Fruit fly (Drosophila melanogaster) whole organism, embryonic: ENCODE results near the gene IntS4.

Source experiments
- CG10959 ChIP-seq: fragments of 200-800 bp; sonication (Bioruptor generic); IDR thresholded peaks from 2 replicates; pipeline ENCODE4 v1.3.6; 2022; ENCODE audit warnings: missing biosample characterization, missing genetic modification characterization
- CG10979 ChIP-seq: fragments of 200-800 bp; sonication (Bioruptor generic); optimal IDR thresholded peaks from 2 replicates; lab custom pipeline; 2018; ENCODE audit warnings: missing biosample characterization, mild to moderate bottlenecking, missing genetic modification characterization, moderate library complexity
- CG13296 ChIP-seq: fragments of 200-800 bp; sonication (Bioruptor generic); optimal IDR thresholded peaks from 3 replicates; lab custom pipeline; 2018; ENCODE audit warnings: missing biosample characterization, mild to moderate bottlenecking, missing genetic modification characterization
- CG13775 ChIP-seq: fragments of 200-800 bp; sonication (Bioruptor generic); optimal IDR thresholded peaks from 3 replicates; lab custom pipeline; 2017; ENCODE audit warnings: missing biosample characterization, mild to moderate bottlenecking, missing genetic modification characterization
- CG14014 ChIP-seq: fragments of 200-800 bp; sonication (Bioruptor generic); IDR thresholded peaks from 2 replicates; pipeline ENCODE4 v1.3.6; 2022; ENCODE audit warnings: missing biosample characterization, missing genetic modification characterization
- CG18011 ChIP-seq: fragments of 200-800 bp; sonication (Bioruptor generic); optimal IDR thresholded peaks from 2 replicates; lab custom pipeline; 2017; ENCODE audit warnings: missing biosample characterization, missing genetic modification characterization, mild to moderate bottlenecking, moderate library complexity, missing genotype
- CG2202 ChIP-seq: fragments of 200-800 bp; sonication (Bioruptor generic); optimal IDR thresholded peaks from 2 replicates; lab custom pipeline; 2018; ENCODE audit warnings: missing biosample characterization, mild to moderate bottlenecking, missing genetic modification characterization
- CG2678 ChIP-seq: fragments of 200-800 bp; sonication (Bioruptor generic); optimal IDR thresholded peaks from 3 replicates; lab custom pipeline; 2019; ENCODE audit warnings: missing biosample characterization, mild to moderate bottlenecking, missing genetic modification characterization, moderate library complexity
- CG2712 ChIP-seq: fragments of 200-800 bp; optimal IDR thresholded peaks from 3 replicates; lab custom pipeline; 2019; ENCODE audit warnings: missing biosample characterization, mild to moderate bottlenecking, missing genetic modification characterization, moderate library complexity
- CG31224 ChIP-seq: fragments of 200-800 bp; sonication (Bioruptor generic); IDR thresholded peaks from 2 replicates; pipeline ENCODE4 v1.3.6; 2022; ENCODE audit warnings: missing biosample characterization, missing genetic modification characterization
- CG32772 ChIP-seq: fragments of 200-800 bp; sonication (Bioruptor generic); IDR thresholded peaks from 2 replicates; pipeline ENCODE4 v1.3.6; 2022; ENCODE audit warnings: missing biosample characterization, missing genetic modification characterization
- CG34376 ChIP-seq: fragments of 200-800 bp; sonication (Bioruptor generic); optimal IDR thresholded peaks from 2 replicates; lab custom pipeline; 2018; ENCODE audit warnings: missing biosample characterization, mild to moderate bottlenecking, missing genetic modification characterization
- CG7745 ChIP-seq: fragments of 200-800 bp; sonication (Bioruptor generic); optimal IDR thresholded peaks from 2 replicates; lab custom pipeline; 2018; ENCODE audit warnings: missing biosample characterization, mild to moderate bottlenecking, missing genetic modification characterization, moderate library complexity
- CG7786 ChIP-seq: fragments of 200-800 bp; sonication (Bioruptor generic); optimal IDR thresholded peaks from 2 replicates; lab custom pipeline; 2016; ENCODE audit warnings: missing biosample characterization, missing genetic modification characterization
- CTCF ChIP-seq: fragments of 200-800 bp; sonication (Bioruptor generic); optimal IDR thresholded peaks from 2 replicates; lab custom pipeline; 2017; ENCODE audit warnings: missing biosample characterization, mild to moderate bottlenecking, missing genetic modification characterization, moderate library complexity
- D ChIP-seq, 2 experiments: fragments of 200-800 bp in 1 of 2; fragments of >200 bp in 1 of 2; sonication (Bioruptor generic) in 1 of 2; optimal IDR thresholded peaks; 2 replicates in 1 of 2; 3 replicates in 1 of 2; lab custom pipeline; 2017; ENCODE audit warnings: mild to moderate bottlenecking in 1 of 2, missing biosample characterization in 1 of 2, missing genetic modification characterization in 1 of 2, missing genetic modification reagents in 1 of 2
- Dip3 ChIP-seq: fragments of 200-800 bp; sonication (Bioruptor generic); optimal IDR thresholded peaks from 3 replicates; lab custom pipeline; 2016; ENCODE audit warnings: missing biosample characterization, missing genetic modification characterization
- Dref ChIP-seq: fragments of 200-800 bp; sonication (Bioruptor generic); IDR thresholded peaks from 2 replicates; pipeline ENCODE4 v1.3.6; 2022; ENCODE audit warnings: missing biosample characterization, missing genetic modification characterization
- E2f2 ChIP-seq: fragments of 200-800 bp; sonication (Bioruptor generic); IDR thresholded peaks from 2 replicates; pipeline ENCODE4 v1.3.6; 2022; ENCODE audit warnings: missing biosample characterization, missing genetic modification characterization
- ERR ChIP-seq: fragments of 200-800 bp; sonication (Bioruptor generic); optimal IDR thresholded peaks from 2 replicates; lab custom pipeline; 2016; ENCODE audit warnings: missing biosample characterization, missing genetic modification characterization
- Eip74EF ChIP-seq, 2 experiments: fragments of 200-800 bp in 1 of 2; fragments of >200 bp in 1 of 2; sonication (Bioruptor generic) in 1 of 2; optimal IDR thresholded peaks; 2 replicates each; lab custom pipeline; 2017 to 2019; ENCODE audit warnings: missing biosample characterization in 2 of 2, missing genetic modification characterization in 2 of 2, mild to moderate bottlenecking in 1 of 2, moderate library complexity in 1 of 2
- H2.0 ChIP-seq: fragments of 200-800 bp; sonication (Bioruptor generic); IDR thresholded peaks from 2 replicates; pipeline ENCODE4 v1.3.6; 2022; ENCODE audit warnings: missing biosample characterization, missing genetic modification characterization
- HLH3B ChIP-seq: fragments of 200-800 bp; sonication (Bioruptor generic); IDR thresholded peaks from 2 replicates; pipeline ENCODE4 v1.3.6; 2022; ENCODE audit warnings: missing biosample characterization, missing genetic modification characterization
- MTF-1 ChIP-seq: fragments of 200-800 bp; sonication (Bioruptor generic); optimal IDR thresholded peaks from 2 replicates; lab custom pipeline; 2018; ENCODE audit warnings: missing biosample characterization, mild to moderate bottlenecking, missing genetic modification characterization, borderline replicate concordance
- NFAT ChIP-seq: fragments of 200-800 bp; sonication (Bioruptor generic); IDR thresholded peaks from 2 replicates; pipeline ENCODE4 v1.3.6; 2022; ENCODE audit warnings: missing biosample characterization, missing genetic modification characterization
- Nf-YB ChIP-seq: fragments of 200-800 bp; sonication (Bioruptor generic); optimal IDR thresholded peaks from 3 replicates; lab custom pipeline; 2019; ENCODE audit warnings: missing biosample characterization, mild to moderate bottlenecking, missing genetic modification characterization, moderate library complexity
- Rfx ChIP-seq: fragments of 200-800 bp; sonication (Bioruptor generic); IDR thresholded peaks from 2 replicates; pipeline ENCODE4 v1.3.6; 2022; ENCODE audit warnings: missing biosample characterization, missing genetic modification characterization
- Scr ChIP-seq: fragments of 200-800 bp; sonication (Bioruptor generic); IDR thresholded peaks from 2 replicates; pipeline ENCODE4 v1.3.6; 2022; ENCODE audit warnings: missing biosample characterization, missing genetic modification characterization; ENCODE audit not compliant: partially characterized antibody
- Sry-β ChIP-seq: fragments of 200-800 bp; sonication (Bioruptor generic); optimal IDR thresholded peaks from 2 replicates; lab custom pipeline; 2018; ENCODE audit warnings: missing biosample characterization, mild to moderate bottlenecking, missing genetic modification characterization, moderate library complexity
- abd-A ChIP-seq: fragments of 200-800 bp; sonication (Bioruptor generic); optimal IDR thresholded peaks from 3 replicates; lab custom pipeline; 2019; ENCODE audit warnings: missing biosample characterization, mild to moderate bottlenecking, missing genetic modification characterization, moderate library complexity
- ase ChIP-seq: fragments of 200-800 bp; sonication (Bioruptor generic); IDR thresholded peaks from 3 replicates; pipeline ENCODE4 v1.3.6; 2022; ENCODE audit warnings: missing biosample characterization, missing genetic modification characterization
- bcd ChIP-seq: fragments of 200-800 bp; sonication (Bioruptor generic); optimal IDR thresholded peaks from 2 replicates; lab custom pipeline; 2017; ENCODE audit warnings: missing biosample characterization, mild to moderate bottlenecking, missing genetic modification characterization
- ci ChIP-seq: fragments of 200-800 bp; sonication (Bioruptor generic); IDR thresholded peaks from 3 replicates; pipeline ENCODE4 v1.3.6; 2022; ENCODE audit warnings: missing biosample characterization, missing genetic modification characterization
- crc ChIP-seq: fragments of 200-800 bp; sonication (Bioruptor generic); optimal IDR thresholded peaks from 2 replicates; lab custom pipeline; 2016; ENCODE audit warnings: missing biosample characterization, missing genetic modification characterization
- cwo ChIP-seq: fragments of 200-800 bp; sonication (Bioruptor generic); optimal IDR thresholded peaks from 3 replicates; lab custom pipeline; 2017; ENCODE audit warnings: missing biosample characterization, missing genetic modification characterization, mild to moderate bottlenecking, moderate library complexity, missing genetic modification reagents
- dan ChIP-seq: fragments of 200-800 bp; sonication (Bioruptor generic); IDR thresholded peaks from 2 replicates; pipeline ENCODE4 v1.3.6; 2022; ENCODE audit warnings: missing biosample characterization, missing genetic modification characterization
- danr ChIP-seq: fragments of 200-800 bp; sonication (Bioruptor generic); IDR thresholded peaks from 2 replicates; pipeline ENCODE4 v1.3.6; 2022; ENCODE audit warnings: missing biosample characterization, missing genetic modification characterization
- dm ChIP-seq: fragments of 200-800 bp; sonication (Bioruptor generic); optimal IDR thresholded peaks from 3 replicates; lab custom pipeline; 2016; ENCODE audit warnings: missing biosample characterization, missing genetic modification characterization
- ftz-f1 ChIP-seq: fragments of 200-800 bp; sonication (Bioruptor generic); optimal IDR thresholded peaks from 2 replicates; lab custom pipeline; 2016; ENCODE audit warnings: missing biosample characterization, missing genetic modification characterization
- grau ChIP-seq: fragments of 200-800 bp; optimal IDR thresholded peaks from 3 replicates; lab custom pipeline; 2019; ENCODE audit warnings: missing biosample characterization, mild to moderate bottlenecking, missing genetic modification characterization, moderate library complexity
- gsb ChIP-seq: fragments of 200-800 bp; sonication (Bioruptor generic); IDR thresholded peaks from 2 replicates; pipeline ENCODE4 v1.3.6; 2022; ENCODE audit warnings: missing biosample characterization, missing genetic modification characterization
- gt ChIP-seq: fragments of 200-800 bp; sonication (Bioruptor generic); IDR thresholded peaks from 2 replicates; pipeline ENCODE4 v1.3.6; 2022; ENCODE audit warnings: missing biosample characterization, missing genetic modification characterization
- kah ChIP-seq: fragments of 200-800 bp; sonication (Bioruptor generic); optimal IDR thresholded peaks from 2 replicates; lab custom pipeline; 2018; ENCODE audit warnings: missing biosample characterization, mild to moderate bottlenecking, missing genetic modification characterization
- klu ChIP-seq: fragments of 200-800 bp; sonication (Bioruptor generic); IDR thresholded peaks from 2 replicates; pipeline ENCODE4 v1.3.6; 2022; ENCODE audit warnings: missing biosample characterization, missing genetic modification characterization
- lmd ChIP-seq: fragments of 200-800 bp; sonication (Bioruptor generic); IDR thresholded peaks from 2 replicates; pipeline ENCODE4 v1.3.6; 2022; ENCODE audit warnings: missing biosample characterization, missing genetic modification characterization
- odd ChIP-seq: fragments of 200-800 bp; sonication (Bioruptor generic); optimal IDR thresholded peaks from 2 replicates; lab custom pipeline; 2017; ENCODE audit warnings: missing biosample characterization, mild to moderate bottlenecking, missing genetic modification characterization
- pb ChIP-seq: fragments of 200-800 bp; sonication (Bioruptor generic); optimal IDR thresholded peaks from 3 replicates; lab custom pipeline; 2016; ENCODE audit warnings: missing biosample characterization, missing genetic modification characterization
- sens-2 ChIP-seq: fragments of 200-800 bp; sonication (Bioruptor generic); IDR thresholded peaks from 2 replicates; pipeline ENCODE4 v1.3.6; 2022; ENCODE audit warnings: missing biosample characterization, missing genetic modification characterization
- sob ChIP-seq: fragments of 200-800 bp; sonication (Bioruptor generic); IDR thresholded peaks from 2 replicates; pipeline ENCODE4 v1.3.6; 2022; ENCODE audit warnings: missing biosample characterization, missing genetic modification characterization
- trh ChIP-seq: fragments of 200-800 bp; sonication (Bioruptor generic); optimal IDR thresholded peaks from 2 replicates; lab custom pipeline; 2016; ENCODE audit warnings: missing biosample characterization, missing genetic modification characterization
- zf30C ChIP-seq: fragments of 200-800 bp; sonication (Bioruptor generic); optimal IDR thresholded peaks from 3 replicates; lab custom pipeline; 2018; ENCODE audit warnings: missing biosample characterization, mild to moderate bottlenecking, missing genetic modification characterization

Gene IntS4

dm6 chrX:8601165-8601564 lies 42.6 kb upstream of the IntS4 start (continued):
- TF ChIP-seq E2f2, result peak; percentile 15; the same call in 1 of the 2 replicates
- no peak for TF ChIP-seq klu (GFP tag; lab: Robert Waterston, UW)
- TF ChIP-seq CG2202 (tag; lab: Kevin White, UChicago), result no peak
- TF ChIP-seq Nf-YB, result no peak
- no peak for TF ChIP-seq HLH3B
- TF ChIP-seq CTCF (GFP tag; lab: Kevin White, UChicago), result no peak
- no peak for TF ChIP-seq pb (GFP tag; lab: Kevin White, UChicago)
- TF ChIP-seq H2.0 (GFP tag; lab: Robert Waterston, UW), result peak; percentile 49; the same call in 1 of the 2 replicates
- no peak for TF ChIP-seq D (optimal IDR thresholded peaks at IDR 0.05; lab: Kevin White, UChicago)
- no peak for TF ChIP-seq D (GFP tag; optimal IDR thresholded peaks at IDR 0.05; lab: Kevin White, UChicago)
- no peak for TF ChIP-seq CG2678 (tag; lab: Kevin White, UChicago)
- TF ChIP-seq gt (GFP tag; lab: Robert Waterston, UW), result no peak
- TF ChIP-seq trh (GFP tag; lab: Kevin White, UChicago), result no peak
- TF ChIP-seq zf30C (GFP tag; lab: Kevin White, UChicago), result no peak
- TF ChIP-seq CG7786 (GFP tag; lab: Kevin White, UChicago), result no peak
- TF ChIP-seq CG34376 (GFP tag; lab: Kevin White, UChicago), result no peak
- peak; percentile 44; the same call in 1 of the 2 replicates for TF ChIP-seq CG14014 (GFP tag; lab: Robert Waterston, UW)
- no peak for TF ChIP-seq Dip3 (GFP tag; lab: Kevin White, UChicago)
- no peak for TF ChIP-seq abd-A (tag; lab: Kevin White, UChicago)
- TF ChIP-seq sens-2 (GFP tag; lab: Robert Waterston, UW), result no peak
- TF ChIP-seq odd, result no peak
- 0 out of 3 replicates have a peak, but pooled peaks have one; percentile 45 for TF ChIP-seq ci (GFP tag; lab: Robert Waterston, UW)
- TF ChIP-seq dan (GFP tag; lab: Robert Waterston, UW), result no peak
- no peak for TF ChIP-seq ase
- TF ChIP-seq kah (GFP tag; lab: Kevin White, UChicago), result no peak
- peak; percentile 49 for TF ChIP-seq CG10979 (tag; lab: Kevin White, UChicago)
- TF ChIP-seq bcd (GFP tag; lab: Kevin White, UChicago), result no peak
- TF ChIP-seq CG2712 (tag; lab: Kevin White, UChicago), result peak; percentile 44
- TF ChIP-seq CG18011 (GFP tag; lab: Kevin White, UChicago), result no peak
- TF ChIP-seq cwo, result no peak
- peak; percentile 41 for TF ChIP-seq lmd
- peak; percentile 30; the same call in 1 of the 2 replicates for TF ChIP-seq CG32772 (GFP tag; lab: Robert Waterston, UW)
- TF ChIP-seq danr (GFP tag; lab: Robert Waterston, UW), result no peak
- TF ChIP-seq gsb, result no peak
- TF ChIP-seq NFAT (GFP tag; lab: Robert Waterston, UW), result no peak
- no peak for TF ChIP-seq ftz-f1 (GFP tag; lab: Kevin White, UChicago)
- TF ChIP-seq crc, result no peak
- TF ChIP-seq Rfx (GFP tag; lab: Robert Waterston, UW), result peak; percentile 37
- no peak for TF ChIP-seq CG7745 (tag; lab: Kevin White, UChicago)
- no peak for TF ChIP-seq CG31224 (GFP tag; lab: Robert Waterston, UW)
- peak; percentile 5 for TF ChIP-seq CG13775 (GFP tag; lab: Kevin White, UChicago)
- TF ChIP-seq MTF-1 (GFP tag; lab: Kevin White, UChicago), result no peak
- no peak for TF ChIP-seq Eip74EF (GFP tag; optimal IDR thresholded peaks at IDR 0.05; lab: Kevin White, UChicago)
- no peak for TF ChIP-seq dm (GFP tag; lab: Kevin White, UChicago)
- TF ChIP-seq sob (GFP tag; lab: Robert Waterston, UW), result 0 out of 2 replicates have a peak, but pooled peaks have one; percentile 22
- TF ChIP-seq ERR (GFP tag; lab: Kevin White, UChicago), result no peak
- peak; percentile 44 for TF ChIP-seq CG10959 (GFP tag; lab: Robert Waterston, UW)
- no peak for TF ChIP-seq Dref (GFP tag; lab: Robert Waterston, UW)
- TF ChIP-seq grau (tag; lab: Kevin White, UChicago), result no peak
- no peak for TF ChIP-seq Sry-β (GFP tag; lab: Kevin White, UChicago)
- TF ChIP-seq Scr, result no peak
- TF ChIP-seq CG13296 (GFP tag; lab: Kevin White, UChicago), result no peak
